Worm (Caenorhabditis elegans) whole organism, L3 larva: ENCODE data around the gene C07G3.10.
A peak's percentile ranks its signal among the peaks of the same experiment; 100 is the strongest.

ENCODE experiments used
- R02D3.7 ChIP-seq: fragments of 150-350 bp; optimal IDR thresholded peaks from 2 replicates; lab custom pipeline; 2014; ENCODE audit warnings: missing biosample characterization, missing genetic modification characterization
- ZK546.5 ChIP-seq: sonication (generic microtip); optimal IDR thresholded peaks from 2 replicates; lab custom pipeline; 2017; ENCODE audit warnings: missing biosample characterization, missing genetic modification characterization
- aly-2 ChIP-seq: fragments of 150-350 bp; optimal IDR thresholded peaks from 2 replicates; lab custom pipeline; 2014; ENCODE audit warnings: missing biosample characterization, missing genetic modification characterization
- ama-1 ChIP-seq: fragments of 150-350 bp; optimal IDR thresholded peaks from 2 replicates; lab custom pipeline; 2018
- ceh-16 ChIP-seq: sonication (generic microtip); optimal IDR thresholded peaks from 2 replicates; lab custom pipeline; 2017; ENCODE audit warnings: missing biosample characterization, missing genetic modification characterization
- ceh-28 ChIP-seq: fragments of 150-350 bp; optimal IDR thresholded peaks from 2 replicates; lab custom pipeline; 2014; ENCODE audit warnings: missing biosample characterization, missing genetic modification reagents, missing genetic modification characterization
- ceh-9 ChIP-seq: sonication (generic microtip); optimal IDR thresholded peaks from 2 replicates; lab custom pipeline; 2018; ENCODE audit warnings: missing biosample characterization, missing genetic modification characterization
- daf-12 ChIP-seq: fragments of 150-350 bp; optimal IDR thresholded peaks from 2 replicates; lab custom pipeline; 2014; ENCODE audit warnings: missing biosample characterization, missing genetic modification reagents, missing genetic modification characterization
- egl-27 ChIP-seq: sonication (generic microtip); optimal IDR thresholded peaks from 4 replicates; lab custom pipeline; 2017; ENCODE audit warnings: missing biosample characterization, missing genetic modification reagents, missing genetic modification characterization
- egl-5 ChIP-seq: fragments of 150-350 bp; optimal IDR thresholded peaks from 2 replicates; lab custom pipeline; 2017; ENCODE audit warnings: missing biosample characterization, missing genetic modification reagents, missing genetic modification characterization, inconsistent platforms
- elt-2 ChIP-seq: sonication (generic microtip); optimal IDR thresholded peaks from 2 replicates; lab custom pipeline; 2016; ENCODE audit warnings: missing genetic modification reagents, mild to moderate bottlenecking, missing genetic modification characterization, missing compliant biosample characterization
- eor-1 ChIP-seq, 2 experiments: fragments of 150-350 bp; optimal IDR thresholded peaks; 2 replicates each; lab custom pipeline; 2014 to 2018; ENCODE audit warnings: missing biosample characterization in 2 of 2, missing genetic modification characterization in 2 of 2
- hmg-11 ChIP-seq: sonication (generic microtip); optimal IDR thresholded peaks from 2 replicates; lab custom pipeline; 2016; ENCODE audit warnings: missing genetic modification characterization, missing compliant biosample characterization
- jun-1 ChIP-seq: fragments of 150-350 bp; optimal IDR thresholded peaks from 2 replicates; lab custom pipeline; 2014; ENCODE audit warnings: missing biosample characterization, missing genetic modification reagents, missing genetic modification characterization
- lin-39 ChIP-seq: fragments of 150-350 bp; optimal IDR thresholded peaks from 2 replicates; lab custom pipeline; 2018; ENCODE audit warnings: missing biosample characterization, missing genetic modification reagents, missing genetic modification characterization
- lsy-12 ChIP-seq: sonication (generic microtip); optimal IDR thresholded peaks from 2 replicates; lab custom pipeline; 2016; ENCODE audit warnings: mild to moderate bottlenecking, missing genetic modification characterization, missing compliant biosample characterization
- mdl-1 ChIP-seq: fragments of 150-350 bp; optimal IDR thresholded peaks from 2 replicates; lab custom pipeline; 2014; ENCODE audit warnings: missing biosample characterization, missing genetic modification characterization
- mml-1 ChIP-seq: fragments of 150-350 bp; sonication (generic microtip); optimal IDR thresholded peaks from 3 replicates; lab custom pipeline; 2014; ENCODE audit warnings: missing biosample characterization, missing genetic modification characterization
- nfya-1 ChIP-seq: sonication (generic microtip); optimal IDR thresholded peaks from 2 replicates; lab custom pipeline; 2017; ENCODE audit warnings: missing genetic modification characterization, mild to moderate bottlenecking, missing compliant biosample characterization, antibody characterized with exemption, moderate library complexity; ENCODE audit not compliant: insufficient read depth
- nhr-11 ChIP-seq: fragments of 150-350 bp; optimal IDR thresholded peaks from 2 replicates; lab custom pipeline; 2014; ENCODE audit warnings: missing biosample characterization, missing genetic modification characterization
- nhr-12 ChIP-seq: fragments of 150-350 bp; optimal IDR thresholded peaks from 2 replicates; lab custom pipeline; 2014; ENCODE audit warnings: missing biosample characterization, missing genetic modification characterization
- nhr-23 ChIP-seq: fragments of 150-350 bp; optimal IDR thresholded peaks from 2 replicates; lab custom pipeline; 2014; ENCODE audit warnings: missing biosample characterization, missing genetic modification reagents, missing genetic modification characterization
- nhr-237 ChIP-seq: fragments of 150-350 bp; optimal IDR thresholded peaks from 2 replicates; lab custom pipeline; 2014; ENCODE audit warnings: missing biosample characterization, missing genetic modification characterization
- nhr-25 ChIP-seq: sonication (generic microtip); optimal IDR thresholded peaks from 2 replicates; lab custom pipeline; 2017; ENCODE audit warnings: missing biosample characterization, missing genetic modification characterization
- nhr-28 ChIP-seq: fragments of 150-350 bp; optimal IDR thresholded peaks from 2 replicates; lab custom pipeline; 2014; ENCODE audit warnings: missing biosample characterization, missing genetic modification characterization
- nhr-43 ChIP-seq: sonication (generic microtip); optimal IDR thresholded peaks from 2 replicates; lab custom pipeline; 2016; ENCODE audit warnings: mild to moderate bottlenecking, missing genetic modification characterization, missing compliant biosample characterization; ENCODE audit not compliant: poor library complexity, severe bottlenecking
- nhr-67 ChIP-seq: fragments of 150-350 bp; optimal IDR thresholded peaks from 2 replicates; lab custom pipeline; 2014; ENCODE audit warnings: missing biosample characterization, missing genetic modification characterization
- nhr-77 ChIP-seq: fragments of 150-350 bp; optimal IDR thresholded peaks from 2 replicates; lab custom pipeline; 2014; ENCODE audit warnings: missing biosample characterization, missing genetic modification characterization
- pqm-1 ChIP-seq: fragments of 150-350 bp; optimal IDR thresholded peaks from 2 replicates; lab custom pipeline; 2017; ENCODE audit warnings: missing biosample characterization, missing genetic modification characterization, inconsistent platforms
- snpc-4 ChIP-seq: fragments of 150-350 bp; optimal IDR thresholded peaks from 2 replicates; lab custom pipeline; 2014; ENCODE audit warnings: missing biosample characterization, missing genetic modification characterization
- tbx-2 ChIP-seq: sonication (generic microtip); optimal IDR thresholded peaks from 2 replicates; lab custom pipeline; 2016; ENCODE audit warnings: mild to moderate bottlenecking, missing genetic modification characterization, missing compliant biosample characterization
- unc-39 ChIP-seq: sonication (generic microtip); optimal IDR thresholded peaks from 4 replicates; lab custom pipeline; 2017; ENCODE audit warnings: missing biosample characterization, missing genetic modification characterization
- unc-62 ChIP-seq: fragments of 150-350 bp; sonication (generic microtip); optimal IDR thresholded peaks from 4 replicates; lab custom pipeline; 2014; ENCODE audit warnings: missing biosample characterization, missing genetic modification reagents, missing genetic modification characterization
- zag-1 ChIP-seq: fragments of 150-350 bp; optimal IDR thresholded peaks from 2 replicates; lab custom pipeline; 2014; ENCODE audit warnings: missing biosample characterization, missing genetic modification characterization
- ztf-11 ChIP-seq: fragments of 150-350 bp; optimal IDR thresholded peaks from 2 replicates; lab custom pipeline; 2014; ENCODE audit warnings: missing biosample characterization, missing genetic modification characterization
- ztf-4 ChIP-seq: fragments of 150-350 bp; optimal IDR thresholded peaks from 2 replicates; lab custom pipeline; 2014; ENCODE audit warnings: missing biosample characterization, missing genetic modification characterization

C07G3.10 gene

ce11 chrV:3475021-3475420, 27.1 kb upstream of the C07G3.10 start, which contains the start of gene oac-2:
Gene oac-2, minus strand, starts transcription at chrV:3475121.
- TF ChIP-seq hmg-11 (tag; lab: Kevin White, UChicago), result no peak
- TF ChIP-seq nhr-11 (tag; lab: Kevin White, UChicago), result no peak
- no peak for TF ChIP-seq unc-39 (tag; lab: Kevin White, UChicago)
- no peak for TF ChIP-seq ceh-9
- TF ChIP-seq aly-2 (tag; lab: Kevin White, UChicago), result no peak
- no peak for TF ChIP-seq ZK546.5
- TF ChIP-seq nfya-1 (tag; lab: Kevin White, UChicago), result no peak
- TF ChIP-seq daf-12, result no peak
- TF ChIP-seq R02D3.7, result no peak
- no peak for TF ChIP-seq nhr-67 (tag; lab: Kevin White, UChicago)
- no peak for TF ChIP-seq lsy-12 (tag; lab: Kevin White, UChicago)

- no peak for TF ChIP-seq hmg-11 (tag; lab: Kevin White, UChicago)
- no peak for TF ChIP-seq elt-2 (tag; lab: Kevin White, UChicago)
- TF ChIP-seq mml-1 (tag; lab: Kevin White, UChicago), result no peak
- TF ChIP-seq nhr-28, result no peak
- TF ChIP-seq nhr-77 (tag; lab: Kevin White, UChicago), result no peak
- no peak for TF ChIP-seq nhr-25 (tag; lab: Kevin White, UChicago)
- TF ChIP-seq egl-5 (tag; lab: Kevin White, UChicago), result no peak
- no peak for TF ChIP-seq tbx-2 (tag; lab: Kevin White, UChicago)
- TF ChIP-seq ZK546.5, result no peak
- no peak for TF ChIP-seq nhr-237
- no peak for TF ChIP-seq snpc-4 (tag; lab: Kevin White, UChicago)
- no peak for TF ChIP-seq unc-62 (GFP tag; lab: Kevin White, UChicago)
- TF ChIP-seq egl-27 (tag; lab: Kevin White, UChicago), result no peak
- no peak for TF ChIP-seq nhr-67 (tag; lab: Kevin White, UChicago)
These were observed 25.9 kb upstream of the C07G3.10 start for ce11 chrV:3476228-3476627.

- TF ChIP-seq mdl-1 (tag; lab: Kevin White, UChicago) (no peak), ama-1 (no peak), nhr-43 (no peak), nhr-237 (no peak), jun-1 (tag; lab: Kevin White, UChicago) (no peak), egl-27 (tag; lab: Kevin White, UChicago) (no peak), ztf-4 (tag; lab: Kevin White, UChicago) (no peak), lin-39 (tag; lab: Kevin White, UChicago) (no peak), ceh-16 (tag; lab: Kevin White, UChicago) (no peak), hmg-11 (tag; lab: Kevin White, UChicago) (no peak), ztf-11 (tag; lab: Kevin White, UChicago) (no peak), snpc-4 (tag; lab: Kevin White, UChicago) (no peak), tbx-2 (tag; lab: Kevin White, UChicago) (no peak)
These were observed 24.6 kb upstream of the C07G3.10 start, which contains the start of gene srbc-31 for ce11 chrV:3477496-3477895. Gene srbc-31, minus strand, starts transcription at chrV:3477596.

- TF ChIP-seq ceh-28 (tag; lab: Kevin White, UChicago), result no peak
- no peak for TF ChIP-seq zag-1 (tag; lab: Kevin White, UChicago)
- TF ChIP-seq nhr-12 (tag; lab: Kevin White, UChicago), result no peak
- TF ChIP-seq pqm-1 (tag; lab: Kevin White, UChicago), result no peak
- TF ChIP-seq eor-1 (tag; optimal IDR thresholded peaks at IDR 0.05; lab: Kevin White, UChicago), result no peak
- no peak for TF ChIP-seq nhr-25 (tag; lab: Kevin White, UChicago)
- TF ChIP-seq jun-1 (tag; lab: Kevin White, UChicago), result no peak
- no peak for TF ChIP-seq daf-12
- TF ChIP-seq ZK546.5, result no peak
- no peak for TF ChIP-seq nhr-23 (tag; lab: Kevin White, UChicago)
These were observed 21.8 kb upstream of the C07G3.10 start, which contains the start of gene srbc-30 for ce11 chrV:3480346-3480745. Gene srbc-30, minus strand, starts transcription at chrV:3480446.

ce11 chrV:3482550-3483002, 19.5 kb upstream of the C07G3.10 start, which contains the start of gene lys-7:
Gene lys-7, minus strand, starts transcription at chrV:3482600.
- TF ChIP-seq pqm-1 (tag; lab: Kevin White, UChicago) (peak; percentile 2), nhr-28 (no peak), jun-1 (tag; lab: Kevin White, UChicago) (peak; percentile 23), elt-2 (tag; lab: Kevin White, UChicago) (peak; percentile 67), ceh-28 (tag; lab: Kevin White, UChicago) (no peak)
